Fruit fly (Drosophila melanogaster) whole organism, adult: ENCODE results near the gene Smox.

Experiments
- CG11617 ChIP-seq: fragments of 200-800 bp; sonication (Bioruptor generic); optimal IDR thresholded peaks from 2 replicates; lab custom pipeline; 2017; ENCODE audit warnings: mild to moderate bottlenecking, missing biosample characterization, missing genetic modification reagents, missing genetic modification characterization
- CG12768 ChIP-seq: fragments of 200-800 bp; sonication (Bioruptor generic); optimal IDR thresholded peaks from 2 replicates; lab custom pipeline; 2017; ENCODE audit warnings: missing biosample characterization, missing genetic modification characterization, mild to moderate bottlenecking, moderate library complexity, missing genetic modification reagents
- CG14711 ChIP-seq: fragments of 200-800 bp; sonication (Bioruptor generic); optimal IDR thresholded peaks from 2 replicates; lab custom pipeline; 2018; ENCODE audit warnings: missing biosample characterization, mild to moderate bottlenecking, missing genetic modification characterization, moderate library complexity
- CG1620 ChIP-seq: fragments of 200-800 bp; sonication (Bioruptor generic); optimal IDR thresholded peaks from 2 replicates; lab custom pipeline; 2016; ENCODE audit warnings: missing biosample characterization, missing genetic modification characterization
- CG33017 ChIP-seq: fragments of 200-800 bp; sonication (Bioruptor generic); optimal IDR thresholded peaks from 2 replicates; lab custom pipeline; 2018; ENCODE audit warnings: missing biosample characterization, mild to moderate bottlenecking, missing genetic modification characterization, moderate library complexity
- CG5204 ChIP-seq: fragments of 200-800 bp; sonication (Bioruptor generic); optimal IDR thresholded peaks from 2 replicates; lab custom pipeline; 2016; ENCODE audit warnings: missing biosample characterization, missing genetic modification characterization
- CG7045 ChIP-seq: fragments of 200-800 bp; sonication (Bioruptor generic); optimal IDR thresholded peaks from 2 replicates; lab custom pipeline; 2017; ENCODE audit warnings: missing biosample characterization, mild to moderate bottlenecking, missing genetic modification characterization
- CG7101 ChIP-seq: fragments of 200-800 bp; sonication (Bioruptor generic); optimal IDR thresholded peaks from 2 replicates; lab custom pipeline; 2018; ENCODE audit warnings: missing biosample characterization, mild to moderate bottlenecking, missing genetic modification characterization, moderate library complexity
- Clk ChIP-seq: fragments of 200-800 bp; sonication (Bioruptor generic); optimal IDR thresholded peaks from 2 replicates; lab custom pipeline; 2017; ENCODE audit warnings: missing biosample characterization, missing genetic modification characterization
- Crg-1 ChIP-seq: fragments of 200-800 bp; sonication (Bioruptor generic); optimal IDR thresholded peaks from 2 replicates; lab custom pipeline; 2016; ENCODE audit warnings: missing biosample characterization, missing genetic modification characterization
- Hr96 ChIP-seq: fragments of 200-800 bp; sonication (Bioruptor generic); optimal IDR thresholded peaks from 2 replicates; lab custom pipeline; 2016; ENCODE audit warnings: missing biosample characterization, missing genetic modification characterization
- Mnt ChIP-seq: fragments of 200-800 bp; sonication (Bioruptor generic); optimal IDR thresholded peaks from 2 replicates; lab custom pipeline; 2016; ENCODE audit warnings: missing biosample characterization, mild to moderate bottlenecking, missing genetic modification characterization
- bab1 ChIP-seq: fragments of 200-800 bp; sonication (Bioruptor generic); optimal IDR thresholded peaks from 3 replicates; lab custom pipeline; 2019; ENCODE audit warnings: missing biosample characterization, mild to moderate bottlenecking, missing genetic modification characterization, moderate library complexity
- cic ChIP-seq: fragments of 200-800 bp; sonication (Bioruptor generic); optimal IDR thresholded peaks from 2 replicates; lab custom pipeline; 2017; ENCODE audit warnings: missing biosample characterization, mild to moderate bottlenecking, missing genetic modification characterization, moderate library complexity
- cnc ChIP-seq, 2 experiments: fragments of >200 bp; optimal IDR thresholded peaks; 2 replicates each; lab custom pipeline; 2017
- kay ChIP-seq: fragments of 200-800 bp; sonication (Bioruptor generic); peaks from one replicate; lab custom pipeline; 2016; ENCODE audit warnings: missing biosample characterization, missing genetic modification characterization, borderline replicate concordance
- ovo ChIP-seq: fragments of 200-800 bp; sonication (Bioruptor generic); optimal IDR thresholded peaks from 2 replicates; lab custom pipeline; 2016; ENCODE audit warnings: missing biosample characterization, missing genetic modification characterization
- pad ChIP-seq: fragments of 200-800 bp; sonication (Bioruptor generic); optimal IDR thresholded peaks from 3 replicates; lab custom pipeline; 2017; ENCODE audit warnings: missing biosample characterization, missing genetic modification characterization, mild to moderate bottlenecking, moderate library complexity, missing genetic modification reagents
- tj ChIP-seq: fragments of 200-800 bp; sonication (Bioruptor generic); optimal IDR thresholded peaks from 3 replicates; lab custom pipeline; 2017; ENCODE audit warnings: missing biosample characterization, mild to moderate bottlenecking, missing genetic modification characterization, moderate library complexity
- toe ChIP-seq: fragments of 200-800 bp; sonication (Bioruptor generic); optimal IDR thresholded peaks from 2 replicates; lab custom pipeline; 2016; ENCODE audit warnings: missing biosample characterization, missing genetic modification characterization

The Smox gene

DNA sequence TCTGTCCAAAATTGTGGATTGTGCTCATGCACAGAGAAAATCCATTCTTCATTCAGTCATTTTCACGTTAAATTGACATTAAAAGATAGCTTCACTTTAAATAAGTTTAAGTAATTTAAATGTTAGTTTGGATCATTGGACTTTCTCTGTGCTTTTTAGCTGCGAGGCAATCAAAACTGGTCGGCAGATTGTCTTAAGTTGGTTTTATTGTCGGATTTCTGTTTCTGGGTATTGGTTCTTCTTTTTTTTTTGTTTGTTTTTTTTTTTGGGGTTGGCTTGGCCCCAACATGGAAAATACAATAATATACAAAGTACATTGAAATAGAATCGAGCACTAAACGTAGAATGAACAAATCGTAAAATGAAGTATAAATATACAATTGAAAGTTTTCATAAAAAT is 28.1 kb upstream of the Smox start, which contains the start of gene CG2278:
Gene CG2278 (minus strand): TSS at position 101 of the 400 bp plus-strand sequence.
- TF ChIP-seq CG33017 (tag; lab: Kevin White, UChicago) (no peak), tj (no peak), toe (GFP tag; lab: Kevin White, UChicago) (no peak), ovo (GFP tag; lab: Kevin White, UChicago) (no peak), Hr96 (no peak), cnc (optimal IDR thresholded peaks at IDR 0.05; lab: Kevin White, UChicago) (no peak), Crg-1 (GFP tag; lab: Kevin White, UChicago) (no peak), cic (GFP tag; lab: Kevin White, UChicago) (no peak), Mnt (GFP tag; lab: Kevin White, UChicago) (no peak), kay (GFP tag; lab: Kevin White, UChicago) (no peak), CG5204 (GFP tag; lab: Kevin White, UChicago) (no peak), CG11617 (GFP tag; lab: Kevin White, UChicago) (no peak), CG7045 (GFP tag; lab: Kevin White, UChicago) (no peak), pad (no peak), CG1620 (GFP tag; lab: Kevin White, UChicago) (no peak), CG7101 (tag; lab: Kevin White, UChicago) (no peak), CG14711 (tag; lab: Kevin White, UChicago) (no peak)

DNA sequence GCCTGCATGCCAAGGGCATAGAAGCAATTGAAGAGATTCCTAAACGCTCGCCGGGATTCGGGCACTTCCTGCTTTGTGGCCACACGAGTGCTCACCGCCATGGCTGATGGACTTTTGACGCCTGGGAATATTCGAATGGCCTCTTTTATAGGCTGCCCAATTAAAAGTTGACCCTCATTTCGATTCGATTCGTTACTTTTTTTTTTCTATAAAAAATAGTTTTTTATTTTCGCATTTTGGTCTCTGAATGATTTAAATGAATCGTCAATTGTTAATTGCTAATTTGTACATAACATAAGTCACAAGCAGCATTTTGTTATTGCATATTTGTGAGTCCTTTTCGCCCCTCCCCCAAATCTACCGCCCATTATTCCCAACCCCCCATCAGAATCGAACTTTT is 23.5 kb upstream of the Smox start, which contains the start of gene Or7a:
Gene Or7a (minus strand): TSS at position 101 of the 400 bp plus-strand sequence.
- no peak for TF ChIP-seq toe (GFP tag; lab: Kevin White, UChicago)
- TF ChIP-seq Mnt (GFP tag; lab: Kevin White, UChicago) = no peak
- no peak for TF ChIP-seq CG33017 (tag; lab: Kevin White, UChicago)
- TF ChIP-seq kay (GFP tag; lab: Kevin White, UChicago) = no peak
- TF ChIP-seq tj = no peak
- TF ChIP-seq CG11617 (GFP tag; lab: Kevin White, UChicago) = no peak
- no peak for TF ChIP-seq ovo (GFP tag; lab: Kevin White, UChicago)
- no peak for TF ChIP-seq cnc (optimal IDR thresholded peaks at IDR 0.05; lab: Kevin White, UChicago)
- no peak for TF ChIP-seq CG14711 (tag; lab: Kevin White, UChicago)
- TF ChIP-seq cic (GFP tag; lab: Kevin White, UChicago) = no peak
- no peak for TF ChIP-seq bab1 (GFP tag; lab: Kevin White, UChicago)
- TF ChIP-seq CG12768 (GFP tag; lab: Kevin White, UChicago) = no peak
- TF ChIP-seq CG1620 (GFP tag; lab: Kevin White, UChicago) = no peak
- TF ChIP-seq Crg-1 (GFP tag; lab: Kevin White, UChicago) = no peak
- TF ChIP-seq CG7045 (GFP tag; lab: Kevin White, UChicago) = no peak
- no peak for TF ChIP-seq Hr96
- no peak for TF ChIP-seq pad
- no peak for TF ChIP-seq Clk (GFP tag; lab: Kevin White, UChicago)
- no peak for TF ChIP-seq CG7101 (tag; lab: Kevin White, UChicago)
- TF ChIP-seq CG5204 (GFP tag; lab: Kevin White, UChicago) = no peak

DNA sequence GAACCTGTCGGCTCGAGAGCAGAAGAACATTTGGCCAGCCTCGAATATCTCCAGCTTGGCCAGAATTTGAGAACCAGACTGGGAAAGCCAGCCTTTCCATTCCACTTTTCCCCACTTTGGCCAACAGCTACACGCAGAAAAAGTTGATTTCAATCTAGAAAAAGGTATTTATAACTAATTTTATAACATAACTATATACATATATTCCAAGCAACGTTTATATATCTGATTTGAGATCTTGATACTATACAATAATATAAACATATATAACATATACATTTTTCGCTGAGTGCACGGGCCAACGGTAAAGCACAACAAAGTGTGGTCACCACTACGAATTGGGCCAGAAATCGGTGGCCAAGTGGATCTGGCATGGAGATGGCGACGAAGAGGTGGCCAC is 21.4 kb upstream of the Smox start:
- TF ChIP-seq Clk (GFP tag; lab: Kevin White, UChicago) (no peak), toe (GFP tag; lab: Kevin White, UChicago) (no peak), CG5204 (GFP tag; lab: Kevin White, UChicago) (no peak), tj (no peak), CG7045 (GFP tag; lab: Kevin White, UChicago) (no peak)

DNA sequence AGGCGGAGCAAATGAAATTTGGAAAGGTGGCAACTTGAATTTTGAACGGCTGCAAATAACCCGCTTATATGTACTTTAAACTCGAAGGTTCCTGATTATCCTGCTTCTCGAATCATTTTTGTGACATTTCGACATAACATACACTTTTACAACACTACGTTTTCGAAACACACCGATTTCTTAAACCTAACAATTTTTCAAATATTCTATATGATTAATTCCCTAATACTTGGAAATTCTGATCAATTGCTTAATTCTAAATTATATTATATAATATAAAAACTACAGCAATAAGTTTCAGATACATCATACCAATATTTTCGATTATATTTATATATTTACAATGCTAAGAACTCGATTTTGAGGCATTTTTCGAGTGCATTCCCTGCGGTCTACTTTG is 20.6 kb upstream of the Smox start, which contains the start of gene CG10761:
Gene CG10761 (minus strand): TSS at position 101 of the 400 bp plus-strand sequence.
- TF ChIP-seq pad = no peak
- TF ChIP-seq CG14711 (tag; lab: Kevin White, UChicago) = no peak
- no peak for TF ChIP-seq toe (GFP tag; lab: Kevin White, UChicago)
- TF ChIP-seq CG7101 (tag; lab: Kevin White, UChicago) = no peak
- TF ChIP-seq CG11617 (GFP tag; lab: Kevin White, UChicago) = no peak
- no peak for TF ChIP-seq Crg-1 (GFP tag; lab: Kevin White, UChicago)
- TF ChIP-seq cic (GFP tag; lab: Kevin White, UChicago) = no peak
- no peak for TF ChIP-seq CG12768 (GFP tag; lab: Kevin White, UChicago)
- no peak for TF ChIP-seq CG33017 (tag; lab: Kevin White, UChicago)
- no peak for TF ChIP-seq kay (GFP tag; lab: Kevin White, UChicago)
- no peak for TF ChIP-seq tj
- TF ChIP-seq CG5204 (GFP tag; lab: Kevin White, UChicago) = no peak
- TF ChIP-seq CG1620 (GFP tag; lab: Kevin White, UChicago) = no peak
- no peak for TF ChIP-seq Mnt (GFP tag; lab: Kevin White, UChicago)
- no peak for TF ChIP-seq Hr96

DNA sequence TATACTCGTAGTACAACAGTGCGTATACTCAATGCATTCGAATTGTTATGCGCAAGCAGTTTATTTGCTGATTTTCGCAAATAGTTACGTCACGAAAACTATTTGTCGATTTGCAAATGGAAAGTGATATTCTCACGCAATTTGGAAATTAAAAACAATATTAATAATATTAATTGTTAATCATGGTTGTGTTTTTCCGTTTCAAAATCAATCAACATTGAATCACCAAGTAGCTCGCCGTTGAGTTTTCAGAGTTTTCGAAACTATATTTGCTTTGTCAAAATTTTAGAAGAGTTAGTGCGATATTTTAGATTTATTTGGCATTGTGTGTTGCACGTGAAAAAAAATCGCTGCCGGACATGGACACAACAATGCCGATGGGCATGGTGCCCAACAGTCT is 17.7 kb upstream of the Smox start, which contains the start of gene CG15337:
Gene CG15337 (plus strand): TSS at position 301 of the 400 bp plus-strand sequence.
- no peak for TF ChIP-seq pad
- no peak for TF ChIP-seq CG1620 (GFP tag; lab: Kevin White, UChicago)
- no peak for TF ChIP-seq CG33017 (tag; lab: Kevin White, UChicago)
- TF ChIP-seq ovo (GFP tag; lab: Kevin White, UChicago) = no peak
- TF ChIP-seq cnc (optimal IDR thresholded peaks at IDR 0.05; lab: Kevin White, UChicago) = no peak
- TF ChIP-seq Hr96 = no peak
- TF ChIP-seq cic (GFP tag; lab: Kevin White, UChicago) = no peak
- no peak for TF ChIP-seq tj
- TF ChIP-seq bab1 (GFP tag; lab: Kevin White, UChicago) = no peak
- TF ChIP-seq CG14711 (tag; lab: Kevin White, UChicago) = no peak
- no peak for TF ChIP-seq Mnt (GFP tag; lab: Kevin White, UChicago)
- TF ChIP-seq CG12768 (GFP tag; lab: Kevin White, UChicago) = no peak
- TF ChIP-seq CG7045 (GFP tag; lab: Kevin White, UChicago) = no peak
- TF ChIP-seq CG11617 (GFP tag; lab: Kevin White, UChicago) = no peak
